Worm (Caenorhabditis elegans) whole organism, young adult: Measurements from ENCODE around the gene mrps-23.

ENCODE experiments used
- B0019.2 ChIP-seq: fragments of 200-800 bp; sonication (Bioruptor generic); conservative IDR thresholded peaks from 2 replicates; pipeline ENCODE4 v1.3.6; 2022; ENCODE audit warnings: missing genetic modification reagents, missing genetic modification characterization, missing compliant biosample characterization
- D2030.7 ChIP-seq: fragments of 200-800 bp; sonication (Bioruptor generic); IDR thresholded peaks from 2 replicates; pipeline ENCODE4 v1.3.6; 2022; ENCODE audit warnings: missing genetic modification reagents, missing genetic modification characterization, missing compliant biosample characterization
- F39B2.1 ChIP-seq: fragments of 200-800 bp; sonication (Bioruptor generic); IDR thresholded peaks from 2 replicates; pipeline ENCODE4 v1.3.6; 2022; ENCODE audit warnings: missing genetic modification reagents, missing genetic modification characterization, missing compliant biosample characterization
- ama-1 ChIP-seq, 3 experiments: fragments of 150-350 bp in 1 of 3; sonication (generic microtip) in 2 of 3; optimal IDR thresholded peaks; 2 replicates each; lab custom pipeline; 2014 to 2018; ENCODE audit warnings: missing biosample characterization in 2 of 3, missing genetic modification characterization in 2 of 3, missing genetic modification reagents in 2 of 3
- bed-2 ChIP-seq: fragments of 200-800 bp; sonication (Bioruptor generic); IDR thresholded peaks from 2 replicates; pipeline ENCODE4 v1.3.6; 2022; ENCODE audit warnings: missing genetic modification reagents, missing genetic modification characterization, missing compliant biosample characterization
- egl-44 ChIP-seq: fragments of 200-800 bp; sonication (Bioruptor generic); IDR thresholded peaks from 2 replicates; pipeline ENCODE4 v1.3.6; 2022; ENCODE audit warnings: missing genetic modification reagents, missing genetic modification characterization, missing compliant biosample characterization
- fkh-3 ChIP-seq: sonication (generic microtip); optimal IDR thresholded peaks from 2 replicates; lab custom pipeline; 2016; ENCODE audit warnings: mild to moderate bottlenecking, missing genetic modification characterization, missing compliant biosample characterization
- gei-17 ChIP-seq: fragments of 200-800 bp; sonication (Bioruptor generic); optimal IDR thresholded peaks from 2 replicates; lab custom pipeline; 2018; ENCODE audit warnings: mild to moderate bottlenecking, missing genetic modification characterization, missing compliant biosample characterization
- let-607 ChIP-seq, 2 experiments: fragments of 200-800 bp in 1 of 2; sonication (Bioruptor generic) in 1 of 2; sonication (generic microtip) in 1 of 2; optimal IDR thresholded peaks; 2 replicates each; lab custom pipeline; 2016 to 2018; ENCODE audit warnings: mild to moderate bottlenecking in 2 of 2, missing compliant biosample characterization in 2 of 2, missing genetic modification characterization in 2 of 2, moderate library complexity in 2 of 2, missing genotype in 1 of 2
- madf-6 ChIP-seq: fragments of 200-800 bp; sonication (Bioruptor generic); IDR thresholded peaks from 2 replicates; pipeline ENCODE4 v1.3.6; 2022; ENCODE audit warnings: missing genetic modification reagents, missing genetic modification characterization, missing compliant biosample characterization
- pbrm-1 ChIP-seq: fragments of 200-800 bp; sonication (Bioruptor generic); IDR thresholded peaks from 2 replicates; pipeline ENCODE4 v1.3.6; 2022; ENCODE audit warnings: missing genetic modification reagents, missing genetic modification characterization, missing compliant biosample characterization
- pha-4 ChIP-seq: fragments of 150-350 bp; sonication (generic microtip); optimal IDR thresholded peaks from 2 replicates; lab custom pipeline; 2014; ENCODE audit warnings: missing biosample characterization, missing genetic modification reagents, missing genetic modification characterization
- snpc-4 ChIP-seq, 5 experiments: fragments of 150-350 bp in 1 of 5; sonication (generic microtip) in 4 of 5; optimal IDR thresholded peaks; 2 replicates each; lab custom pipeline; 2014 to 2018; ENCODE audit warnings: missing genetic modification characterization in 5 of 5, missing biosample characterization in 3 of 5, antibody characterized with exemption in 2 of 5, mild to moderate bottlenecking in 2 of 5, missing compliant biosample characterization in 2 of 5, missing genotype in 2 of 5, moderate library complexity in 2 of 5, missing genetic modification reagents in 1 of 5
- ztf-26 ChIP-seq: sonication (generic microtip); optimal IDR thresholded peaks from 2 replicates; lab custom pipeline; 2017; ENCODE audit warnings: missing genetic modification characterization, missing compliant biosample characterization

DNA sequence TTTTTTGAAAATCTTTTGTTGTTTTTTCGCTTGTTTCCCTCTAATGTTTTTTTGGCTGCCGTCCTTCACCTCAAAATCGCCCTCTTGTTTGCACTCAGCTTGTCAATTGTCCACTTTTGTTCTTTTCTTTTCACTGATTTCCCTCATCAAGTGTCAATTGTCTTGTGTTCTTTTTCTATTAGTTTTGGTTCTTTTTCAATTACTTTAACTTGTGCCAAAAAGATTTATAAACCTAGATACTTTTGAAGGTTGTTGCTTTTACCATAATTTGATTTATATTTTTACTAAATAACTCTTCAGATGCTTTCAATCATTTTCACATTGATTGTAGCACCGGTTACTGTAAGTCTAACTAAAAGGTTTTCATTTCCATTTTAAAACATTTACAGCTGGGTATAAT lies 45.0 kb upstream of the mrps-23 start, which contains the start of gene C48B4.13:
- no peak for TF ChIP-seq fkh-3 (tag; lab: Kevin White, UChicago)
- no peak for TF ChIP-seq D2030.7 (GFP tag; lab: Robert Waterston, UW)
- TF ChIP-seq ztf-26 (tag; lab: Kevin White, UChicago): no peak
- no peak for TF ChIP-seq snpc-4 (GFP tag; optimal IDR thresholded peaks at IDR 0.05; lab: Kevin White, UChicago)
- no peak for TF ChIP-seq snpc-4 (tag; optimal IDR thresholded peaks at IDR 0.05; lab: Kevin White, UChicago)
- no peak for TF ChIP-seq B0019.2 (GFP tag; lab: Robert Waterston, UW)
- TF ChIP-seq let-607 (tag; optimal IDR thresholded peaks at IDR 0.05; lab: Kevin White, UChicago): no peak
- TF ChIP-seq pbrm-1: no peak
- TF ChIP-seq egl-44 (GFP tag; lab: Robert Waterston, UW): no peak
- TF ChIP-seq bed-2 (GFP tag; lab: Robert Waterston, UW): no peak
- TF ChIP-seq madf-6 (GFP tag; lab: Robert Waterston, UW): no peak
- TF ChIP-seq gei-17 (GFP tag; lab: Kevin White, UChicago): no peak
- no peak for TF ChIP-seq pha-4 (tag; lab: Kevin White, UChicago)
- no peak for TF ChIP-seq ama-1 (optimal IDR thresholded peaks at IDR 0.05; lab: Kevin White, UChicago)
- TF ChIP-seq ama-1 (GFP tag; optimal IDR thresholded peaks at IDR 0.05; lab: Kevin White, UChicago): no peak
- no peak for TF ChIP-seq F39B2.1 (GFP tag; lab: Robert Waterston, UW)
